Worm (Caenorhabditis elegans) whole organism, early embryonic: Measurements from ENCODE around the gene ZK218.11.

Experiments used
- B0310.2 ChIP-seq: sonication (generic microtip); optimal IDR thresholded peaks from 2 replicates; lab custom pipeline; 2016; ENCODE audit warnings: mild to moderate bottlenecking, missing genetic modification characterization, missing compliant biosample characterization
- F13C5.2 ChIP-seq: sonication (generic microtip); optimal IDR thresholded peaks from 2 replicates; lab custom pipeline; 2017; ENCODE audit warnings: mild to moderate bottlenecking, missing genetic modification characterization, inconsistent platforms, missing compliant biosample characterization
- aly-1 ChIP-seq: sonication (generic microtip); optimal IDR thresholded peaks from 2 replicates; lab custom pipeline; 2016; ENCODE audit warnings: missing genetic modification characterization, missing compliant biosample characterization
- ama-1 ChIP-seq: fragments of 150-350 bp; optimal IDR thresholded peaks from 2 replicates; lab custom pipeline; 2014
- ceh-13 ChIP-seq: fragments of 200-800 bp; sonication (Bioruptor generic); optimal IDR thresholded peaks from 2 replicates; lab custom pipeline; 2018; ENCODE audit warnings: mild to moderate bottlenecking, missing genetic modification characterization, missing compliant biosample characterization
- ceh-36 ChIP-seq: sonication (generic microtip); optimal IDR thresholded peaks from 2 replicates; lab custom pipeline; 2016; ENCODE audit warnings: missing genetic modification characterization, inconsistent platforms, missing compliant biosample characterization
- ets-7 ChIP-seq: sonication (generic microtip); optimal IDR thresholded peaks from 2 replicates; lab custom pipeline; 2016; ENCODE audit warnings: missing genotype, missing genetic modification characterization, missing compliant biosample characterization
- flt-1 ChIP-seq: fragments of 200-800 bp; sonication (Bioruptor generic); IDR thresholded peaks from 2 replicates; pipeline ENCODE4 v1.3.6; 2022; ENCODE audit warnings: missing genetic modification characterization, missing compliant biosample characterization
- hmbx-1 ChIP-seq: sonication (generic microtip); optimal IDR thresholded peaks from 2 replicates; lab custom pipeline; 2016; ENCODE audit warnings: mild to moderate bottlenecking, missing genetic modification characterization, missing compliant biosample characterization
- hmg-4 ChIP-seq: fragments of 200-800 bp; sonication (Bioruptor generic); optimal IDR thresholded peaks from 2 replicates; lab custom pipeline; 2018; ENCODE audit warnings: mild to moderate bottlenecking, missing genetic modification characterization, missing compliant biosample characterization
- hnd-1 ChIP-seq: sonication (generic microtip); optimal IDR thresholded peaks from 2 replicates; lab custom pipeline; 2016; ENCODE audit warnings: missing genetic modification characterization, missing compliant biosample characterization
- pes-1 ChIP-seq: fragments of 200-800 bp; sonication (Bioruptor generic); IDR thresholded peaks from 2 replicates; pipeline ENCODE4 v1.3.6; 2022; ENCODE audit warnings: missing genetic modification reagents, missing genetic modification characterization, missing compliant biosample characterization
- scrt-1 ChIP-seq: fragments of 200-800 bp; sonication (Bioruptor generic); IDR thresholded peaks from 2 replicates; pipeline ENCODE4 v1.3.6; 2022; ENCODE audit warnings: missing genetic modification characterization, missing compliant biosample characterization
- sea-1 ChIP-seq: fragments of 200-800 bp; sonication (Bioruptor generic); conservative IDR thresholded peaks from 2 replicates; pipeline ENCODE4 v1.3.6; 2022; ENCODE audit warnings: missing genetic modification characterization, missing compliant biosample characterization
- tbx-11 ChIP-seq: fragments of 200-800 bp; sonication (Bioruptor generic); IDR thresholded peaks from 2 replicates; pipeline ENCODE4 v1.3.6; 2022; ENCODE audit warnings: missing genetic modification characterization, missing compliant biosample characterization
- tbx-37 ChIP-seq: fragments of 200-800 bp; sonication (Bioruptor generic); conservative IDR thresholded peaks from 2 replicates; pipeline ENCODE4 v1.3.6; 2022; ENCODE audit warnings: missing genetic modification reagents, missing genetic modification characterization, missing compliant biosample characterization
- tra-4 ChIP-seq: sonication (generic microtip); optimal IDR thresholded peaks from 2 replicates; lab custom pipeline; 2017; ENCODE audit warnings: missing genetic modification characterization, missing compliant biosample characterization

Gene ZK218.11

DNA sequence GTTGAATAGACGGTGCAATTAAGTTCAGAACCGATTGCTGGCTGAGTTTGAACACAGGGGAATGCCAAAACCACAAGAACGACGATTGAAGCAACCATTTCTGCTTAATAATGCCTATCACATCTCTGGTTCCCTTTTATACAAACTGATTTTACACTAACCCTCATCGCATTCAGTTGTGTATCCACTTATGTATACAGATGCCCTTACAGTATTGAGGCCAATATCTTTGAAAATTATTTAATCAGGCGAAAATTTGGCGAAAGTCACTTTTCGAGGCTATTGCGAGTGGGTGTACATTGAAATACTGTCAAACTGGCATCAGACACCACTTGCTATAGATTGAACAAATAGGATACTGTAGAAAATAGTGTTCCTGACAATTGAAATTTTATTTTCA, 9.5 kb downstream of the ZK218.11 start, which contains the start of the genes ZK218.3 and ZK218.4:
Gene ZK218.3 (minus strand): TSS at position 101 of the 400 bp plus-strand sequence.
Gene ZK218.4 (plus strand): TSS at position 186 of the 400 bp plus-strand sequence.
- TF ChIP-seq tbx-11 (no peak), aly-1 (no peak), tra-4 (tag; lab: Kevin White, UChicago) (no peak), pes-1 (GFP tag; lab: Robert Waterston, UW) (no peak), F13C5.2 (tag; lab: Kevin White, UChicago) (no peak), ets-7 (tag; lab: Kevin White, UChicago) (no peak), B0310.2 (tag; lab: Kevin White, UChicago) (no peak), scrt-1 (no peak), ama-1 (lab: Kevin White, UChicago) (no peak), hnd-1 (tag; lab: Kevin White, UChicago) (no peak), hmbx-1 (tag; lab: Kevin White, UChicago) (no peak), tbx-37 (GFP tag; lab: Robert Waterston, UW) (no peak), ceh-36 (tag; lab: Kevin White, UChicago) (no peak), hmg-4 (no peak), sea-1 (GFP tag; lab: Robert Waterston, UW) (no peak), ceh-13 (GFP tag; lab: Kevin White, UChicago) (no peak), flt-1 (GFP tag; lab: Robert Waterston, UW) (no peak)

DNA sequence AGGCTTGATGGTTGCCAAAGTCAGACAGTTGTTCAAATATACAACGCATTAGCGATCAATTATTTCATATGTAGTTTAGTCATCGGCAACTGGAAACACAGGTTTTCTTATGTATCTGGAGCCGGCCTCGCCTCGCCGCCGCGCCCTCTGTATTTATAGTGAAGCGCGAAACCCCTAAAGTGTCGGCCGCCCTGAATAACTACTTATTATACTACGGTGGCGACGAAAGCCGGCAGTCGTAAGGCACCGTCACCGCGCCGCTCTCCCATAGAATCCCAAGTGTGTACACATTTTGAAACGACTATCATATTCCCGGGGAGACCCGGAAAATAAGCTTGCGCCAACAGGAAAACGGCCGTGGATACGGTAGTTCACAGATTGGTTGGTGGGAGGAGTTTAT, 13.6 kb downstream of the ZK218.11 start:
- TF ChIP-seq aly-1 (no peak), ets-7 (tag; lab: Kevin White, UChicago) (no peak), F13C5.2 (tag; lab: Kevin White, UChicago) (no peak), tbx-11 (no peak), B0310.2 (tag; lab: Kevin White, UChicago) (no peak), scrt-1 (no peak), tbx-37 (GFP tag; lab: Robert Waterston, UW) (no peak), ama-1 (lab: Kevin White, UChicago) (no peak), flt-1 (GFP tag; lab: Robert Waterston, UW) (no peak), hmg-4 (no peak)

DNA sequence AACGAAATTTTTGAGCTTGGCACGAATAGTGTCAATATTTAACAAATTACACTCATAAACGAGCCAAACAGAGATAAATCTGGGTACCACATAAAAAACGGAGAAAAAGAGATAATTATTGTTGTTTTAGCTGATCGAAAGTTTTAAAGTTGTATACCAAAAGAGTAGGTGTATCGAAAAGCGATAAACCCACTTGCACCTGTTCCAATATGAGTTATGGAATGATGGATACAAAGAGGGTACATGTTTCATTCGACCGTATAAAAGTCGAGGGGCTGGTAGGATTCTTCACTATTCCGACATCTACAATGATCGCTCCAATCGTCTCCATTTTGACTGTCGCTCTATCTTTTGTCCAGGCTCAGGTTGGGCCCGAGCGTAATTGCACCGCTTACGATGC, 15.9 kb downstream of the ZK218.11 start, which contains the start of gene ZK218.1:
Gene ZK218.1 (plus strand): TSS at position 301 of the 400 bp plus-strand sequence.
- TF ChIP-seq hnd-1 (tag; lab: Kevin White, UChicago) (no peak), tra-4 (tag; lab: Kevin White, UChicago) (no peak), sea-1 (GFP tag; lab: Robert Waterston, UW) (no peak), F13C5.2 (tag; lab: Kevin White, UChicago) (no peak), ceh-13 (GFP tag; lab: Kevin White, UChicago) (no peak), aly-1 (no peak), ets-7 (tag; lab: Kevin White, UChicago) (no peak), pes-1 (GFP tag; lab: Robert Waterston, UW) (no peak), flt-1 (GFP tag; lab: Robert Waterston, UW) (no peak)

DNA sequence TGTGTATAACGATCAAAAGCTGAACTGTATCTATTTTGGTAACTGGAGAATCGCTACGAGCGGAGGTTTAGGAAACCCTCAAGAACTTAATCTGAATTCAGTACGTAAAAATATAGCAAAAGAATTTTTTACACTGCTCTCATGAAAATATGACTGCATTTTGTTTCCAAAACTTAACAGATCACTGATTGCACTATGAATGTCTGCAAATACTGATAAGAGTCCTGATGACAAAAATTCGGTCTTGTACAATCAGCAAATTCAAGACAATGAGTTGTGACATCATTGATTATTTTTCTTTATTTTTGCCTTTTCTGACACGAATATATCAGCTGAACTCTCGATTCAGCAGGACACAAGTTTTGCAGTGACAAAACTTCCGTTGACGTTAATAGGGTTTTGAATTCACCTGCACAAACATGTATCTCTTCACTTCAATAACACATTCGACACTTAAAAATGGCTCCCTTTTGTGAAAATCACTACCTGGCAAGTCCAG, 18.2 kb downstream of the ZK218.11 start, which contains the start of gene srh-237:
Gene srh-237 (plus strand): TSS at position 449 of the 499 bp plus-strand sequence.
- TF ChIP-seq sea-1 (GFP tag; lab: Robert Waterston, UW) (no peak), tbx-11 (no peak), tbx-37 (GFP tag; lab: Robert Waterston, UW) (no peak), hmg-4 (no peak), B0310.2 (tag; lab: Kevin White, UChicago) (no peak), aly-1 (no peak), ceh-13 (GFP tag; lab: Kevin White, UChicago) (no peak), ceh-36 (tag; lab: Kevin White, UChicago) (no peak), flt-1 (GFP tag; lab: Robert Waterston, UW) (no peak), hmbx-1 (tag; lab: Kevin White, UChicago) (no peak), hnd-1 (tag; lab: Kevin White, UChicago) (no peak), ama-1 (lab: Kevin White, UChicago) (no peak), ets-7 (tag; lab: Kevin White, UChicago) (no peak), F13C5.2 (tag; lab: Kevin White, UChicago) (no peak), tra-4 (tag; lab: Kevin White, UChicago) (no peak), scrt-1 (no peak), pes-1 (GFP tag; lab: Robert Waterston, UW) (no peak)

DNA sequence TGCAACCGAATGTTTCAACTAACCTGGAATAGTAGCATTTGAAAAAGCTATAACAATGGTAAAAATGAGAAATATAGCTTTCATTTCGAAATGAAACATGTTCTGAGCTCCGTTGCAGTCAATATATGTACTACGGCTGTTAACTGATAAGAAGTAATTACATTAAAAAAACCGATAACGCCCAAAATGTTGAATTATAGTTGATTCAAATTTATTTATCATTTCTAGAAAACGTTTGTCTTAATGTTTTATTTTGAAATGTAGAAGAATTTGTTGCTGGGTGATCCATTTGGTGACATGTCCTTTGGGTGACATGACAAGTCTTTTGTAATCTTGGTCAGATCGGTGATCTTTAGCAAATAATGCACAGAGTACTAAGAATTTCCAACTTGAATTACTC, 18.9 kb downstream of the ZK218.11 start, which contains the start of gene T05E12.6:
Gene T05E12.6 (minus strand): TSS at position 101 of the 400 bp plus-strand sequence.
- no peak for TF ChIP-seq tbx-37 (GFP tag; lab: Robert Waterston, UW)
- no peak for TF ChIP-seq tbx-11
- TF ChIP-seq ets-7 (tag; lab: Kevin White, UChicago), result no peak
- TF ChIP-seq sea-1 (GFP tag; lab: Robert Waterston, UW), result no peak
- no peak for TF ChIP-seq hnd-1 (tag; lab: Kevin White, UChicago)
- TF ChIP-seq aly-1, result no peak
- no peak for TF ChIP-seq scrt-1
- TF ChIP-seq F13C5.2 (tag; lab: Kevin White, UChicago), result no peak
- TF ChIP-seq B0310.2 (tag; lab: Kevin White, UChicago), result no peak
- TF ChIP-seq hmbx-1 (tag; lab: Kevin White, UChicago), result no peak
- no peak for TF ChIP-seq hmg-4
- TF ChIP-seq tra-4 (tag; lab: Kevin White, UChicago), result no peak
- TF ChIP-seq ceh-13 (GFP tag; lab: Kevin White, UChicago), result no peak
- TF ChIP-seq ama-1 (lab: Kevin White, UChicago), result no peak
- no peak for TF ChIP-seq pes-1 (GFP tag; lab: Robert Waterston, UW)
- no peak for TF ChIP-seq ceh-36 (tag; lab: Kevin White, UChicago)
- TF ChIP-seq flt-1 (GFP tag; lab: Robert Waterston, UW), result no peak

DNA sequence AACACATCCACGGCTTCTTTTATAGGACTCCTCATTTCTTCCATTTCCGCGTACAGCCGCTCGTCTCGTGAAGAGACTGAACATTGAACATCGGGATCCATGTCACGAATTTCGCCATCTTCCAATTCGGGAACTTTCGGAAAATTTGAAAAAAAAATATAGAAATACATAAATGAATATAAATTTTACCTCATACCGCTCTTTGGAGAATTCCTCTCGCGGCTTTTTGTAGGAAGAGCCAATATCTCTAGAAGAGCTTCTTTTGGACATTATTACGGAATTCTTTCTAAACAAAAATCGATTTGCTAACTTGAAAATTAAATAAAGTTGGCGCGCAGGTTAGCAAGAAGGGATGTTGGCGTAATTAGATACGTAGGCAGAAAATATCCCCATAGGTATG, 25.5 kb downstream of the ZK218.11 start, which contains the start of gene T05E12.9:
Gene T05E12.9 (minus strand): TSS at position 101 of the 400 bp plus-strand sequence.
- TF ChIP-seq F13C5.2 (tag; lab: Kevin White, UChicago) (no peak), hmbx-1 (tag; lab: Kevin White, UChicago) (no peak), tra-4 (tag; lab: Kevin White, UChicago) (no peak), tbx-11 (no peak)

DNA sequence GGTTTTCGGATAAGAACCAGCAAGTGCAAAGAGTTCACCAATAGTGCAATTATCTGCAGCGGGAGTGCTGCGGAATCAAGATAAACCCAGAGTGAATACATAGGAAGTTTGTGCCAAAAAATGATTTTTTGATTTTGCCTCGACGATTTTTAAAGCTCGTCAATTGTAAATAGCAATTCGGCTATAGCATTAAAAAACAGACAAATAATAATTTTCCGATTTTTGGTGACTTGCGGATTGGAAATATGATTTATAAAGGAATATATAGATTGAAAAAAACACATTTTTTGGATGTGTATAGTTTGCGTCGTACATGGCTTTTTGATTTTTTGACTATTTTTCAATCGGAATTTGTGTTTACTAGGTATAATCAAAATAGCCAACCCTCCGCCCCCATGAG, 28.4 kb downstream of the ZK218.11 start, which contains the start of gene srw-20:
Gene srw-20 (minus strand): TSS at position 101 of the 400 bp plus-strand sequence.
- TF ChIP-seq F13C5.2 (tag; lab: Kevin White, UChicago), result no peak
